Fruit fly (Drosophila melanogaster) whole organism, embryonic: ENCODE results near the gene CG42824.

ENCODE experiments used
- B-H1 ChIP-seq: fragments of 200-800 bp; sonication (Bioruptor generic); IDR thresholded peaks from 3 replicates; pipeline ENCODE4 v1.3.6; 2022; ENCODE audit warnings: missing biosample characterization, missing genetic modification characterization
- CG10267 ChIP-seq: fragments of 200-800 bp; sonication (Bioruptor generic); optimal IDR thresholded peaks from 2 replicates; lab custom pipeline; 2018; ENCODE audit warnings: missing biosample characterization, mild to moderate bottlenecking, missing genetic modification characterization, moderate library complexity
- CG10366 ChIP-seq: fragments of 200-800 bp; sonication (Bioruptor generic); IDR thresholded peaks from 2 replicates; pipeline ENCODE4 v1.3.6; 2022; ENCODE audit warnings: missing biosample characterization, missing genetic modification characterization
- CG10654 ChIP-seq: fragments of 200-800 bp; sonication (Bioruptor generic); optimal IDR thresholded peaks from 2 replicates; lab custom pipeline; 2016; ENCODE audit warnings: missing biosample characterization, missing genetic modification characterization
- CG11093 ChIP-seq: fragments of 200-800 bp; sonication (Bioruptor generic); IDR thresholded peaks from 3 replicates; pipeline ENCODE4 v1.3.6; 2022; ENCODE audit warnings: missing biosample characterization, missing genetic modification characterization
- CG11504 ChIP-seq: fragments of 200-800 bp; sonication (Bioruptor generic); optimal IDR thresholded peaks from 3 replicates; lab custom pipeline; 2019; ENCODE audit warnings: missing biosample characterization, mild to moderate bottlenecking, missing genetic modification characterization, moderate library complexity
- CG11723 ChIP-seq: fragments of 200-800 bp; sonication (Bioruptor generic); optimal IDR thresholded peaks from 2 replicates; lab custom pipeline; 2017; ENCODE audit warnings: missing biosample characterization, mild to moderate bottlenecking, missing genetic modification characterization
- CG12104 ChIP-seq: fragments of 200-800 bp; sonication (Bioruptor generic); optimal IDR thresholded peaks from 3 replicates; lab custom pipeline; 2016; ENCODE audit warnings: missing biosample characterization, missing genetic modification characterization
- CG12219 ChIP-seq: fragments of 200-800 bp; sonication (Bioruptor generic); optimal IDR thresholded peaks from 3 replicates; lab custom pipeline; 2018; ENCODE audit warnings: missing biosample characterization, mild to moderate bottlenecking, missing genetic modification characterization
- CG12659 ChIP-seq: fragments of 200-800 bp; sonication (Bioruptor generic); optimal IDR thresholded peaks from 3 replicates; lab custom pipeline; 2017; ENCODE audit warnings: mild to moderate bottlenecking, missing biosample characterization, missing genetic modification reagents, missing genetic modification characterization
- CG14014 ChIP-seq: fragments of 200-800 bp; sonication (Bioruptor generic); IDR thresholded peaks from 2 replicates; pipeline ENCODE4 v1.3.6; 2022; ENCODE audit warnings: missing biosample characterization, missing genetic modification characterization
- CG15696 ChIP-seq: fragments of 200-800 bp; sonication (Bioruptor generic); optimal IDR thresholded peaks from 2 replicates; lab custom pipeline; 2019; ENCODE audit warnings: missing biosample characterization, mild to moderate bottlenecking, missing genetic modification characterization, moderate library complexity
- CG17802 ChIP-seq: fragments of 200-800 bp; sonication (Bioruptor generic); optimal IDR thresholded peaks from 2 replicates; lab custom pipeline; 2018; ENCODE audit warnings: missing biosample characterization, mild to moderate bottlenecking, missing genetic modification characterization, moderate library complexity
- CG30431 ChIP-seq: fragments of 200-800 bp; sonication (Bioruptor generic); optimal IDR thresholded peaks from 2 replicates; lab custom pipeline; 2017; ENCODE audit warnings: missing biosample characterization, missing genetic modification characterization
- CG33557 ChIP-seq: fragments of 200-800 bp; sonication (Bioruptor generic); optimal IDR thresholded peaks from 2 replicates; lab custom pipeline; 2019; ENCODE audit warnings: missing biosample characterization, mild to moderate bottlenecking, missing genetic modification characterization, moderate library complexity
- CG5245 ChIP-seq: fragments of 200-800 bp; sonication (Bioruptor generic); optimal IDR thresholded peaks from 3 replicates; lab custom pipeline; 2016; ENCODE audit warnings: missing biosample characterization, missing genetic modification characterization
- CG6854 ChIP-seq: fragments of 200-800 bp; sonication (Bioruptor generic); optimal IDR thresholded peaks from 3 replicates; lab custom pipeline; 2017; ENCODE audit warnings: missing biosample characterization, mild to moderate bottlenecking, missing genetic modification characterization
- CG7839 ChIP-seq: fragments of 200-800 bp; sonication (Bioruptor generic); optimal IDR thresholded peaks from 3 replicates; lab custom pipeline; 2018; ENCODE audit warnings: missing biosample characterization, mild to moderate bottlenecking, missing genetic modification characterization, moderate library complexity
- CG9215 ChIP-seq: fragments of 200-800 bp; sonication (Bioruptor generic); IDR thresholded peaks from 2 replicates; pipeline ENCODE4 v1.3.6; 2022; ENCODE audit warnings: missing biosample characterization, missing genetic modification characterization
- CG9437 ChIP-seq: fragments of 200-800 bp; sonication (Bioruptor generic); optimal IDR thresholded peaks from 2 replicates; lab custom pipeline; 2018; ENCODE audit warnings: missing biosample characterization, mild to moderate bottlenecking, missing genetic modification characterization
- Chrac-16 ChIP-seq: fragments of 200-800 bp; sonication (Bioruptor generic); optimal IDR thresholded peaks from 3 replicates; lab custom pipeline; 2016; ENCODE audit warnings: missing biosample characterization, missing genetic modification characterization
- Dad ChIP-seq: fragments of 200-800 bp; sonication (Bioruptor generic); optimal IDR thresholded peaks from 3 replicates; lab custom pipeline; 2016; ENCODE audit warnings: missing biosample characterization, missing genetic modification characterization
- Dfd ChIP-seq, 2 experiments: fragments of >200 bp; optimal IDR thresholded peaks; 2 replicates each; lab custom pipeline; 2017; ENCODE audit warnings: missing biosample characterization in 2 of 2, missing genetic modification characterization in 2 of 2
- Doc3 ChIP-seq: fragments of 200-800 bp; sonication (Bioruptor generic); IDR thresholded peaks from 3 replicates; pipeline ENCODE4 v1.3.6; 2022; ENCODE audit warnings: missing biosample characterization, missing genetic modification characterization; ENCODE audit not compliant: partially characterized antibody
- Elba2 ChIP-seq: fragments of 200-800 bp; sonication (Bioruptor generic); optimal IDR thresholded peaks from 3 replicates; lab custom pipeline; 2016; ENCODE audit warnings: missing biosample characterization, missing genetic modification characterization
- HHEX ChIP-seq: fragments of 200-800 bp; sonication (Bioruptor generic); optimal IDR thresholded peaks from 3 replicates; lab custom pipeline; 2017; ENCODE audit warnings: missing biosample characterization, mild to moderate bottlenecking, missing genetic modification characterization, missing genetic modification reagents
- HLHmδ ChIP-seq: fragments of 200-800 bp; sonication (Bioruptor generic); optimal IDR thresholded peaks from 2 replicates; lab custom pipeline; 2018; ENCODE audit warnings: missing biosample characterization, mild to moderate bottlenecking, missing genetic modification characterization, moderate library complexity
- Kr ChIP-seq: fragments of 200-800 bp; sonication (Bioruptor generic); optimal IDR thresholded peaks from 2 replicates; lab custom pipeline; 2017; ENCODE audit warnings: missing biosample characterization, mild to moderate bottlenecking, missing genetic modification characterization
- MBD-R2 ChIP-seq: fragments of 200-800 bp; sonication (Bioruptor generic); IDR thresholded peaks from 2 replicates; pipeline ENCODE4 v1.3.6; 2022; ENCODE audit warnings: missing biosample characterization, missing genetic modification characterization
- Myb ChIP-seq: fragments of 200-800 bp; sonication (Bioruptor generic); optimal IDR thresholded peaks from 2 replicates; lab custom pipeline; 2016; ENCODE audit warnings: missing biosample characterization, missing genetic modification characterization
- NK7.1 ChIP-seq: fragments of 200-800 bp; sonication (Bioruptor generic); optimal IDR thresholded peaks from 3 replicates; lab custom pipeline; 2016; ENCODE audit warnings: missing biosample characterization, missing genetic modification characterization
- Nf-YB ChIP-seq: fragments of 200-800 bp; sonication (Bioruptor generic); optimal IDR thresholded peaks from 3 replicates; lab custom pipeline; 2019; ENCODE audit warnings: missing biosample characterization, mild to moderate bottlenecking, missing genetic modification characterization, moderate library complexity
- Pdp1 ChIP-seq, 2 experiments: fragments of 200-800 bp; sonication (Bioruptor generic); optimal IDR thresholded peaks; 3 replicates each; lab custom pipeline; 2016; ENCODE audit warnings: missing biosample characterization in 2 of 2, missing genetic modification characterization in 2 of 2, mild to moderate bottlenecking in 1 of 2, moderate library complexity in 1 of 2
- Ptx1 ChIP-seq: fragments of 200-800 bp; sonication (Bioruptor generic); IDR thresholded peaks from 2 replicates; pipeline ENCODE4 v1.3.6; 2022; ENCODE audit warnings: missing biosample characterization, missing genetic modification characterization
- Ravus ChIP-seq: fragments of 200-800 bp; sonication (Bioruptor generic); IDR thresholded peaks from 2 replicates; pipeline ENCODE4 v1.3.6; 2022; ENCODE audit warnings: missing biosample characterization, missing genetic modification characterization
- Xbp1 ChIP-seq: fragments of 200-800 bp; sonication (Bioruptor generic); optimal IDR thresholded peaks from 3 replicates; lab custom pipeline; 2016; ENCODE audit warnings: missing biosample characterization, mild to moderate bottlenecking, missing genetic modification characterization
- ftz-f1 ChIP-seq: fragments of 200-800 bp; sonication (Bioruptor generic); optimal IDR thresholded peaks from 2 replicates; lab custom pipeline; 2016; ENCODE audit warnings: missing biosample characterization, missing genetic modification characterization
- fu2 ChIP-seq: fragments of 200-800 bp; sonication (Bioruptor generic); optimal IDR thresholded peaks from 2 replicates; lab custom pipeline; 2016; ENCODE audit warnings: missing biosample characterization, missing genetic modification characterization
- gsb ChIP-seq: fragments of 200-800 bp; sonication (Bioruptor generic); IDR thresholded peaks from 2 replicates; pipeline ENCODE4 v1.3.6; 2022; ENCODE audit warnings: missing biosample characterization, missing genetic modification characterization
- gt ChIP-seq: fragments of 200-800 bp; sonication (Bioruptor generic); IDR thresholded peaks from 2 replicates; pipeline ENCODE4 v1.3.6; 2022; ENCODE audit warnings: missing biosample characterization, missing genetic modification characterization
- h ChIP-seq: fragments of >200 bp; optimal IDR thresholded peaks from 2 replicates; lab custom pipeline; 2017
- insv ChIP-seq, 2 experiments: fragments of 200-800 bp; sonication (Bioruptor generic); optimal IDR thresholded peaks; 3 replicates each; lab custom pipeline; 2016 to 2018; ENCODE audit warnings: missing biosample characterization in 2 of 2, missing genetic modification characterization in 2 of 2
- jigr1 ChIP-seq: fragments of 200-800 bp; sonication (Bioruptor generic); IDR thresholded peaks from 3 replicates; pipeline ENCODE4 v1.3.6; 2022; ENCODE audit warnings: missing biosample characterization, missing genetic modification characterization
- ken ChIP-seq: fragments of 200-800 bp; sonication (Bioruptor generic); IDR thresholded peaks from 3 replicates; pipeline ENCODE4 v1.3.6; 2022; ENCODE audit warnings: missing biosample characterization, missing genetic modification characterization
- nom ChIP-seq: fragments of 200-800 bp; sonication (Bioruptor generic); optimal IDR thresholded peaks from 2 replicates; lab custom pipeline; 2017; ENCODE audit warnings: missing biosample characterization, missing genetic modification characterization, mild to moderate bottlenecking, moderate library complexity, missing genetic modification reagents
- otp ChIP-seq: fragments of 200-800 bp; sonication (Bioruptor generic); IDR thresholded peaks from 3 replicates; pipeline ENCODE4, ENCODE4 v1.3.6; 2022; ENCODE audit warnings: missing biosample characterization, missing genetic modification characterization
- peb ChIP-seq: fragments of 200-800 bp; sonication (Bioruptor generic); IDR thresholded peaks from 2 replicates; pipeline ENCODE4 v1.3.6; 2022; ENCODE audit warnings: missing biosample characterization, missing genetic modification characterization
- pho ChIP-seq: fragments of 200-800 bp; sonication (Bioruptor generic); optimal IDR thresholded peaks from 2 replicates; lab custom pipeline; 2016; ENCODE audit warnings: missing biosample characterization, missing genetic modification characterization
- pum ChIP-seq: fragments of 200-800 bp; sonication (Bioruptor generic); optimal IDR thresholded peaks from 2 replicates; lab custom pipeline; 2016; ENCODE audit warnings: missing biosample characterization, missing genetic modification characterization
- seq ChIP-seq: fragments of 200-800 bp; sonication (Bioruptor generic); IDR thresholded peaks from 2 replicates; pipeline ENCODE4 v1.3.6; 2022; ENCODE audit warnings: missing biosample characterization, missing genetic modification characterization
- sisA ChIP-seq: fragments of 200-800 bp; sonication (Bioruptor generic); IDR thresholded peaks from 2 replicates; pipeline ENCODE4 v1.3.6; 2022; ENCODE audit warnings: missing biosample characterization, missing genetic modification characterization
- wor ChIP-seq: fragments of 200-800 bp; sonication (Bioruptor generic); IDR thresholded peaks from 2 replicates; pipeline ENCODE4 v1.3.6; 2022; ENCODE audit warnings: missing biosample characterization, missing genetic modification characterization

The CG42824 gene

dm6 chr3R:17402434-17402833, 3.9 kb downstream of the CG42824 start, which contains the start of gene Sur-8 (continued):
- no peak for TF ChIP-seq h
- TF ChIP-seq HLHmδ (GFP tag; lab: Kevin White, UChicago): peak; percentile 67
- TF ChIP-seq HHEX: peak; percentile 71
- peak; percentile 85 for TF ChIP-seq Xbp1 (GFP tag; lab: Kevin White, UChicago)
- TF ChIP-seq CG11723 (GFP tag; lab: Kevin White, UChicago): peak; percentile 67
- TF ChIP-seq sisA (GFP tag; lab: Robert Waterston, UW): peak; percentile 76
- TF ChIP-seq CG10267 (tag; lab: Kevin White, UChicago): peak; percentile 24
- TF ChIP-seq Myb (GFP tag; lab: Kevin White, UChicago): peak; percentile 60
- TF ChIP-seq otp (GFP tag; lab: Robert Waterston, UW): peak; percentile 75; the same call in 2 of the 3 replicates
- peak; percentile 40 for TF ChIP-seq CG30431 (GFP tag; lab: Kevin White, UChicago)
- TF ChIP-seq Nf-YB: no peak
- TF ChIP-seq Doc3: no peak
- peak; percentile 55; the same call in 1 of the 2 replicates for TF ChIP-seq MBD-R2 (GFP tag; lab: Robert Waterston, UW)
- TF ChIP-seq CG11093: peak; percentile 50; the same call in 1 of the 3 replicates
- peak; percentile 27 for TF ChIP-seq fu2 (GFP tag; lab: Kevin White, UChicago)
- TF ChIP-seq pho (GFP tag; lab: Kevin White, UChicago): peak; percentile 1
- TF ChIP-seq CG33557: no peak
- peak; percentile 30 for TF ChIP-seq NK7.1 (GFP tag; lab: Kevin White, UChicago)
- TF ChIP-seq CG14014 (GFP tag; lab: Robert Waterston, UW): peak; percentile 71; the same call in 1 of the 2 replicates
- TF ChIP-seq ken: peak; percentile 83
- peak; percentile 34 for TF ChIP-seq CG15696 (tag; lab: Kevin White, UChicago)
- peak; percentile 38 for TF ChIP-seq ftz-f1 (GFP tag; lab: Kevin White, UChicago)
- TF ChIP-seq CG7839: peak; percentile 69
- peak; percentile 60 for TF ChIP-seq gsb (GFP tag; lab: Robert Waterston, UW)
- 0 out of 2 replicates have a peak, but pooled peaks have one; percentile 21 for TF ChIP-seq CG9215 (GFP tag; lab: Robert Waterston, UW)
- TF ChIP-seq Ptx1 (GFP tag; lab: Robert Waterston, UW): peak; percentile 81
- no peak for TF ChIP-seq Dfd (GFP tag; optimal IDR thresholded peaks at IDR 0.05; lab: Kevin White, UChicago)
- TF ChIP-seq gt (GFP tag; lab: Robert Waterston, UW): no peak
- no peak for TF ChIP-seq nom (GFP tag; lab: Kevin White, UChicago)
- TF ChIP-seq Chrac-16: peak; percentile 73
- no peak for TF ChIP-seq Elba2
- no peak for TF ChIP-seq peb
- TF ChIP-seq jigr1: no peak
- TF ChIP-seq CG10654 (GFP tag; lab: Kevin White, UChicago): peak; percentile 40
- no peak for TF ChIP-seq CG9437 (GFP tag; lab: Kevin White, UChicago)
- TF ChIP-seq CG12104 (GFP tag; lab: Kevin White, UChicago): no peak
- peak; percentile 54 to 69 for TF ChIP-seq Pdp1 (GFP tag; optimal IDR thresholded peaks at IDR 0.05; lab: Kevin White, UChicago)
- TF ChIP-seq insv (GFP tag; optimal IDR thresholded peaks at IDR 0.05; lab: Kevin White, UChicago): no peak
- peak; percentile 65 for TF ChIP-seq CG12659 (GFP tag; lab: Kevin White, UChicago)
- TF ChIP-seq B-H1: peak; percentile 19; the same call in 1 of the 3 replicates
- TF ChIP-seq Ravus (GFP tag; lab: Robert Waterston, UW): no peak; the same call in 1 of the 2 replicates
- no peak for TF ChIP-seq CG17802 (tag; lab: Kevin White, UChicago)
- TF ChIP-seq CG11504 (tag; lab: Kevin White, UChicago): peak; percentile 70
- TF ChIP-seq CG5245 (GFP tag; lab: Kevin White, UChicago): peak; percentile 79
- TF ChIP-seq Dad (GFP tag; lab: Kevin White, UChicago): peak; percentile 10
- TF ChIP-seq wor (GFP tag; lab: Robert Waterston, UW): peak; percentile 29
- TF ChIP-seq CG10366 (GFP tag; lab: Robert Waterston, UW): peak; percentile 68
- TF ChIP-seq pum (GFP tag; lab: Kevin White, UChicago): peak; percentile 59
- TF ChIP-seq CG12219 (GFP tag; lab: Kevin White, UChicago): peak; percentile 43
- TF ChIP-seq Kr (GFP tag; lab: Kevin White, UChicago): no peak
- peak; percentile 1 for TF ChIP-seq CG6854 (GFP tag; lab: Kevin White, UChicago)
- no peak for TF ChIP-seq seq (GFP tag; lab: Robert Waterston, UW)
